Fruit fly (Drosophila melanogaster): ENCODE results near the gene CG43092.

CG43092 gene

dm6 chr3R:22753895-22754774 is 15.3 kb downstream of the CG43092 start (continued):
- TF ChIP-seq zen (tag; optimal IDR thresholded peaks at IDR 0.05) = no peak
- TF ChIP-seq Nf-YB (GFP tag; optimal IDR thresholded peaks at IDR 0.05) = peak; percentile 26
- TF ChIP-seq Atf-2 (GFP tag; optimal IDR thresholded peaks at IDR 0.05) = peak; percentile 55
- peak; percentile 30 for TF ChIP-seq CG2116 (GFP tag; optimal IDR thresholded peaks at IDR 0.05)
- peak; percentile 52; the same call in 1 of the 2 replicates for TF ChIP-seq sisA (GFP tag; IDR thresholded peaks at IDR 0.05)
- TF ChIP-seq CG12391 (tag; optimal IDR thresholded peaks at IDR 0.05) = peak; percentile 71
- peak; percentile 9 for TF ChIP-seq B-H2 (GFP tag; optimal IDR thresholded peaks at IDR 0.05)
- TF ChIP-seq CG43689 (GFP tag; IDR thresholded peaks at IDR 0.05) = no peak
- TF ChIP-seq corto (GFP tag; optimal IDR thresholded peaks at IDR 0.05) = no peak
- TF ChIP-seq chm (GFP tag; IDR thresholded peaks at IDR 0.05) = peak; percentile 83
- no peak for TF ChIP-seq Kr (GFP tag; optimal IDR thresholded peaks at IDR 0.05)
- TF ChIP-seq Optix (GFP tag; IDR thresholded peaks at IDR 0.05) = peak; percentile 34; the same call in 1 of the 3 replicates
- TF ChIP-seq CG8089 (GFP tag; optimal IDR thresholded peaks at IDR 0.05) = no peak
- TF ChIP-seq lab (GFP tag; optimal IDR thresholded peaks at IDR 0.05) = peak; percentile 44
- peak; percentile 35 for TF ChIP-seq CG12769 (tag; optimal IDR thresholded peaks at IDR 0.05)
- no peak for TF ChIP-seq CG3838 (GFP tag; optimal IDR thresholded peaks at IDR 0.05)
- peak; percentile 31 for TF ChIP-seq CTCF (GFP tag; optimal IDR thresholded peaks at IDR 0.05)
- no peak; the same call in 1 of the 2 replicates for TF ChIP-seq CG31224 (GFP tag; IDR thresholded peaks at IDR 0.05)
- peak; percentile 63 for TF ChIP-seq CG4820 (GFP tag; optimal IDR thresholded peaks at IDR 0.05)
- TF ChIP-seq CG12236 (GFP tag; optimal IDR thresholded peaks at IDR 0.05) = peak; percentile 13
- no peak for TF ChIP-seq CG17802 (tag; optimal IDR thresholded peaks at IDR 0.05)
- TF ChIP-seq Dref (GFP tag; IDR thresholded peaks at IDR 0.05) = 0 out of 2 replicates have a peak, but pooled peaks have one; percentile 11
- peak; percentile 35; the same call in 1 of the 2 replicates for TF ChIP-seq wdn (GFP tag; IDR thresholded peaks at IDR 0.05)
- TF ChIP-seq bcd (GFP tag; optimal IDR thresholded peaks at IDR 0.05) = peak; percentile 72
- TF ChIP-seq CG4730 (GFP tag; IDR thresholded peaks at IDR 0.05) = peak; percentile 27
- TF ChIP-seq CG13424 (tag; optimal IDR thresholded peaks at IDR 0.05) = peak; percentile 79
- no peak for TF ChIP-seq D (optimal IDR thresholded peaks at IDR 0.05)
- peak; percentile 59 for TF ChIP-seq D (GFP tag; optimal IDR thresholded peaks at IDR 0.05)
- TF ChIP-seq Ptx1 (GFP tag; IDR thresholded peaks at IDR 0.05) = peak; percentile 65
- TF ChIP-seq CG14014 (GFP tag; IDR thresholded peaks at IDR 0.05) = peak; percentile 50; the same call in 1 of the 2 replicates
- TF ChIP-seq sqz (GFP tag; optimal IDR thresholded peaks at IDR 0.05) = peak; percentile 62
- TF ChIP-seq ci (GFP tag; IDR thresholded peaks at IDR 0.05) = peak; percentile 83
- peak; percentile 74 for TF ChIP-seq Oli (tag; optimal IDR thresholded peaks at IDR 0.05)
- peak; percentile 42; the same call in 1 of the 2 replicates for TF ChIP-seq CG9215 (GFP tag; IDR thresholded peaks at IDR 0.05)
- peak; percentile 17 for TF ChIP-seq CG30020 (tag; optimal IDR thresholded peaks at IDR 0.05)
- TF ChIP-seq Hr78 (GFP tag; optimal IDR thresholded peaks at IDR 0.05) = peak in 1 of 2 experiments; percentile 12
- TF ChIP-seq Meics (GFP tag; optimal IDR thresholded peaks at IDR 0.05) = peak; percentile 77
- peak; percentile 56 for TF ChIP-seq pho (GFP tag; optimal IDR thresholded peaks at IDR 0.05)
- no peak for TF ChIP-seq CG14965 (GFP tag; optimal IDR thresholded peaks at IDR 0.05; ENCODE audit: borderline replicate concordance)
- no peak for TF ChIP-seq Spps (tag; optimal IDR thresholded peaks at IDR 0.05)
- peak; percentile 44 for TF ChIP-seq CG13624 (GFP tag; optimal IDR thresholded peaks at IDR 0.05)
- TF ChIP-seq C15 (GFP tag; IDR thresholded peaks at IDR 0.05) = no peak
- no peak for TF ChIP-seq CG4282 (GFP tag; optimal IDR thresholded peaks at IDR 0.05)
- TF ChIP-seq CG1647 (GFP tag; optimal IDR thresholded peaks at IDR 0.05) = no peak
- peak; percentile 10; the same call in 1 of the 2 replicates for TF ChIP-seq stc (GFP tag; IDR thresholded peaks at IDR 0.05)
- TF ChIP-seq Scr (GFP tag; IDR thresholded peaks at IDR 0.05; ENCODE audit: partially characterized antibody) = no peak
- no peak for TF ChIP-seq sd (tag; optimal IDR thresholded peaks at IDR 0.05)
- no peak for TF ChIP-seq dati (GFP tag; IDR thresholded peaks at IDR 0.05)
- no peak for TF ChIP-seq HmgD (GFP tag; optimal IDR thresholded peaks at IDR 0.05)

Data from whole organism, embryonic.